Worm (Caenorhabditis elegans): ENCODE results near the gene spds-1.

Gene spds-1

DNA sequence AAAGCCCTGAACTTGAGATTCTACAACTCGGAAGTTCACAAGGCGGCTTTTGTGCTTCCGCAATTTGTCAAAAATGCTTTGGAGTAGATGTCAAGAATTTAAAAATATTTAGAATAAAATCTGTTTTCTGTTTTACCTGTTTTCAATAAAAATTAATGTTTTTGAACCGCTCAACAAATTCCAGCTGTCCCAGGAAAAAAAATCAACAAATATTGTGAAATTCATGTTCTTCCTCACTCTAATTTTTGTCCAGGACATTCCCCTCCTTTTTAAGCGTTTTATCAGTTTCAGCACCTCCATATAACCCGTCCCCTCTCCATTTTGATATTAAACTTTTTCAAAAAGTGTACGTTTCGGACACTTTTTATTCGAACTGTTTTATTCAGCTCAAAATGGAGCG is 4.0 kb downstream of the spds-1 start, which contains the start of gene Y46G5A.20:
Gene Y46G5A.20 (plus strand): TSS at position 301 of the 400 bp plus-strand sequence.
- TF ChIP-seq tbx-8 (GFP tag; optimal IDR thresholded peaks at IDR 0.05) (no peak), lsy-2 (tag; optimal IDR thresholded peaks at IDR 0.05) (no peak), nhr-2 (tag; optimal IDR thresholded peaks at IDR 0.05) (no peak), ceh-39 (tag; optimal IDR thresholded peaks at IDR 0.05) (no peak), zip-8 (tag; optimal IDR thresholded peaks at IDR 0.05) (no peak)

DNA sequence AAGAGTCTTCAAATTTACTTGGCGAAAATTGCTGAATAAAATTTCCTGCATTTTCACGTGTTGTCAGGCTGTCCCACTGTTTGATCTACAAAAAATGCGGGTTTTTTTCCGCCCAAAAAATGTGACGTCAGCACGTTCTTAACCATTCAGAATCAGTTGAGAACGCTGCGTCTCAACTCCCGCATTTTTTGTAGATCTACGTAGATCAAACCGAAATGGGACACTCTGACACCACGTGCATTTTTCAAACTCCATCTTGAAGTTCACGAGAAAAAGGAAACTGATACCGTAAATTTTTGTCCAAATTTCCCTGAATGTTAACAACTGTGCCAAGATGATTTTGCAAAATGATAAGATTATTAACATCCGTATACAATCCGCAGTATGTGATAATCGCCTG is 6.6 kb downstream of the spds-1 start:
- TF ChIP-seq mab-5 (tag; optimal IDR thresholded peaks at IDR 0.05) = no peak
- no peak for TF ChIP-seq unc-62 (GFP tag; optimal IDR thresholded peaks at IDR 0.05)
- no peak for TF ChIP-seq nhr-2 (tag; optimal IDR thresholded peaks at IDR 0.05)
- TF ChIP-seq nhr-12 (tag; optimal IDR thresholded peaks at IDR 0.05) = no peak
- TF ChIP-seq drap-1 (GFP tag; optimal IDR thresholded peaks at IDR 0.05) = no peak
- no peak for TF ChIP-seq mls-2 (tag; optimal IDR thresholded peaks at IDR 0.05)
- no peak for TF ChIP-seq blmp-1 (tag; optimal IDR thresholded peaks at IDR 0.05)
- no peak for TF ChIP-seq lsy-2 (tag; optimal IDR thresholded peaks at IDR 0.05)
- no peak for TF ChIP-seq ceh-43 (GFP tag; optimal IDR thresholded peaks at IDR 0.05)
- TF ChIP-seq M03D4.4 (tag; optimal IDR thresholded peaks at IDR 0.05) = no peak
- no peak for TF ChIP-seq ces-1 (GFP tag; optimal IDR thresholded peaks at IDR 0.05)
- TF ChIP-seq zip-8 (tag; optimal IDR thresholded peaks at IDR 0.05) = no peak
- no peak for TF ChIP-seq ceh-39 (tag; optimal IDR thresholded peaks at IDR 0.05)
- no peak for TF ChIP-seq hlh-1 (tag; optimal IDR thresholded peaks at IDR 0.05)
- TF ChIP-seq sptf-1 (tag; optimal IDR thresholded peaks at IDR 0.05) = no peak
- TF ChIP-seq tbx-8 (GFP tag; optimal IDR thresholded peaks at IDR 0.05) = no peak
- TF ChIP-seq lin-13 (tag; optimal IDR thresholded peaks at IDR 0.05) = no peak
- TF ChIP-seq cnd-1 (tag; optimal IDR thresholded peaks at IDR 0.05) = no peak

DNA sequence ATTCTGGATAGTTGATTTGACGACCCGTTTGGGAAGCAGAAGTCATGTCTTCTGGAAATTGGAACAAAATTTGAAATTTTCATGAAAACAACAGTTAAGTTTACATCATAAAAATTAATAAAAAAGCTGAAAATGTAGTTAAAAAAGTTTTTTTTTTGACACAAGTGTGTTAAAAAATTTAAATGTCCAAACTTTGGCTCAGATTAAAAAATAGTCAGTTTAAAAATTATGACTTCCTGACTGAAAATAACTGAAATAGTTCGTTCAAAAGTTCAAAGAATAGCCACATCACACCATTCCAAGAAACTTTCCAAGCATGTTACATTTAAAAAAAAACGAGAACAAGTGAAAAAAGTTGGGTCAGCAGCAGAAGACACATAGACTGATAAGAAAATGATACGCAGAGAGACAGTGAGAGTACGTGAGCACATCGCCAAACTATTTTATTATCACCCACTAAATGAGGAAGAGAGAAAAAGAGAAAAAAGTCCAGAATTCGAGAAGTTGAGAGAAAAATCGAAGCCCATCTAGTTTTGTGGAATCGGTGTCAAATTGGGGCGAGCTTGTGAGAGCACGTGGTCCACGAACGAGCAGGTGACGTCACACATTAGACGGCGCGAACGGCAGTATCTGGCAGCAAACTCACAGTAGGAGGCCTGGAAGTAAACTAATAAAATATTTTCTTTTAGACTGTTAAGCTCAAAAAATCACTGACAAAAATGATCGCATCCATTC is 9.9 kb downstream of the spds-1 start, which contains the start of gene acl-7:
Gene acl-7 (minus strand): TSS at position 51 of the 735 bp plus-strand sequence.
- TF ChIP-seq ces-1 (GFP tag; optimal IDR thresholded peaks at IDR 0.05) (no peak), lin-13 (tag; optimal IDR thresholded peaks at IDR 0.05) (no peak), snpc-4 (tag; optimal IDR thresholded peaks at IDR 0.05) (no peak), lin-32 (GFP tag; optimal IDR thresholded peaks at IDR 0.05) (no peak), ham-2 (GFP tag; optimal IDR thresholded peaks at IDR 0.05) (no peak), sptf-1 (tag; optimal IDR thresholded peaks at IDR 0.05) (no peak), M03D4.4 (tag; optimal IDR thresholded peaks at IDR 0.05) (no peak), drap-1 (GFP tag; optimal IDR thresholded peaks at IDR 0.05) (no peak), nhr-12 (tag; optimal IDR thresholded peaks at IDR 0.05) (no peak), tbx-8 (GFP tag; optimal IDR thresholded peaks at IDR 0.05) (no peak), pha-4 (tag; optimal IDR thresholded peaks at IDR 0.05) (no peak), unc-39 (tag; optimal IDR thresholded peaks at IDR 0.05) (no peak)

DNA sequence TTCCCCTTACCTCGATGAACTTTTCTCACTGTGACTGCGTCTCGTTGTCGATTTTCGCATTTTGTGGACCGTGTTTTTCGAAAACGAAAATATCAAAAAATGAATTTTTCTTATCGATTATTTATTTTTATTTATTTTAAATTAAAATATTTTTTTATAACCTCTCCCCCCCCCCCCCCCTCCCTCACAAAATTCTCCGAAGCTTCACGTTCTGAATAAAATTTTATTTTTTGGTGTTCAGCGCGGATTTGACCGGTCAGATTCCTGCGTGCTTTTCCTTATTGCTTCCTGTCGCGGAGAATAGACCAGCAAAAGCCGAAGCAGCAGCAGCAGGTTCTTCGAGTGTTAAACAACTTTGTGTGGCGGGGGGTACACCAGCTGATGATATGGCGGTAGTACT is 11.8 kb downstream of the spds-1 start, which contains the start of gene Y46G5A.22:
Gene Y46G5A.22 (minus strand): TSS at position 101 of the 400 bp plus-strand sequence.
- TF ChIP-seq snpc-4 (tag; optimal IDR thresholded peaks at IDR 0.05) (no peak), elt-1 (tag; optimal IDR thresholded peaks at IDR 0.05; ENCODE audit: borderline replicate concordance, insufficient read depth) (no peak), pha-4 (tag; optimal IDR thresholded peaks at IDR 0.05) (no peak)

DNA sequence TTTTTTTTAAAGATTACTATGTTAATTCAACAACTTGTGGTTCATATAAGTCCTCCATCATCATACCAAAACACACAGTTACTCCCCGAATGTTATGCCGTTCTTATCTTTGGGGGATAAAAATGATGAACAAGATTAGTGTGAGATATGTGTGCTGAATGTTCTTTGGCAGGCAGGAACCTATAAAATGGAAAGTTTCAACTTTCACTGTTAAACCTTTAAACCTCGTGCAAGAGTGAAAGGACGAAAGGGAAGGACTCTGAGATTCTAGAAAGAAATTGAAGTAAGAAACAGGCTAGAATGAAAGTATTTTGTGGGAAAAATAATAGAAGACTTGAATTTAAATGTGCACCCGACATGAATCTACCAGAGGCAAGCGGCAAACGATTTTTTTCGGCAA is 13.3 kb downstream of the spds-1 start:
- TF ChIP-seq drap-1 (GFP tag; optimal IDR thresholded peaks at IDR 0.05) = no peak
- TF ChIP-seq hlh-1 (tag; optimal IDR thresholded peaks at IDR 0.05) = no peak
- no peak for TF ChIP-seq snpc-4 (tag; optimal IDR thresholded peaks at IDR 0.05)
- TF ChIP-seq mep-1 (tag; optimal IDR thresholded peaks at IDR 0.05) = no peak
- TF ChIP-seq sem-2 (GFP tag; optimal IDR thresholded peaks at IDR 0.05) = no peak

DNA sequence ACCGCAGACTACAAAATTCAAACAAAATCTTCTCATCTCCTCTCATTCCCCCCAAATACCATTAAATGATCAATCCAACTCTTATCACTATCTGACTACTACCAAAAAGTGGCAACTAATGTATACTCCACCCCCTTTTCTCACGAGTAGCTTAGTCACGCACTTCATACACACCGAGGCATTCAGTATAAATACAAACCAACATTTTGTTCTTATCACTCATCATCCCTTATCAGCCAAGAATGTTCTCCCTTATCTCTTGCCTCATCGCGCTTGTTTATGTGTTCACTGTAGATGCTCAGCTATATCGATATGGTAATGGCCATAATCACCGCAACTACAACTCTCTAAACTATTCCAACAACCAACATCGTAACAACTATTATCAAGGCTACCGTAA is 16.7 kb downstream of the spds-1 start, which contains the start of gene Y46G5A.36:
Gene Y46G5A.36 (plus strand): TSS at position 243 of the 400 bp plus-strand sequence.
- TF ChIP-seq unc-39 (tag; optimal IDR thresholded peaks at IDR 0.05) = no peak
- no peak for TF ChIP-seq mep-1 (tag; optimal IDR thresholded peaks at IDR 0.05)
- no peak for TF ChIP-seq nhr-76 (tag; optimal IDR thresholded peaks at IDR 0.05)
- no peak for TF ChIP-seq lin-13 (tag; optimal IDR thresholded peaks at IDR 0.05)
- no peak for TF ChIP-seq nhr-12 (tag; optimal IDR thresholded peaks at IDR 0.05)
- no peak for TF ChIP-seq cnd-1 (tag; optimal IDR thresholded peaks at IDR 0.05)
- TF ChIP-seq lsy-2 (tag; optimal IDR thresholded peaks at IDR 0.05) = no peak
- TF ChIP-seq ceh-83 (GFP tag; optimal IDR thresholded peaks at IDR 0.05) = no peak
- no peak for TF ChIP-seq elt-3 (tag; optimal IDR thresholded peaks at IDR 0.05)
- no peak for TF ChIP-seq nhr-237 (tag; optimal IDR thresholded peaks at IDR 0.05)
- no peak for TF ChIP-seq sem-2 (GFP tag; optimal IDR thresholded peaks at IDR 0.05)

All from whole organism, mixed stage, embryonic.